Worm (Caenorhabditis elegans): ENCODE results near the gene srg-10.

The srg-10 gene

DNA sequence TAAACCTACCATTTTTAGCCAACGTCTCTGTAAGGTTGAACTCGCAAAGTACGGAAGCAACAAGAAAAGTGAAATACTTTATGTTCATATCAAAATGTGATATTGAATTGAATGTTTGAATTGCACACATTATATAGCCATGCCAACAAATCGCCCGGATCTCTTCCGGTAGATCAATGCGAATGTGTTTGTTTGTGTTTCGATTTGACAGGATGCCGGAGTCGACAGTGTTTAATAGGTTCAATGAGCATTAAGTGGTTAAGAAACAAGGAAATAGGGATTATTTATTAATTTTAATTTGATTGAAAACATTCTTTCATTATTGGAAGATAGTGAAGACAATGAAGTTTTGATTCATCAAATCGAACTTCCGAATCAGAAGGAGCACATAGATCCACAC, 31.3 kb upstream of the srg-10 start, which contains the start of gene pqn-29:
Gene pqn-29, minus strand, starts transcription at position 101 of the 400 bp plus-strand sequence.
- TF ChIP-seq snpc-4 (tag; optimal IDR thresholded peaks at IDR 0.05): no peak
- no peak for TF ChIP-seq mab-9 (GFP tag; IDR thresholded peaks at IDR 0.05)
- TF ChIP-seq hlh-17 (GFP tag; optimal IDR thresholded peaks at IDR 0.05; ENCODE audit: borderline replicate concordance): no peak
- no peak for TF ChIP-seq nhr-85 (tag)

DNA sequence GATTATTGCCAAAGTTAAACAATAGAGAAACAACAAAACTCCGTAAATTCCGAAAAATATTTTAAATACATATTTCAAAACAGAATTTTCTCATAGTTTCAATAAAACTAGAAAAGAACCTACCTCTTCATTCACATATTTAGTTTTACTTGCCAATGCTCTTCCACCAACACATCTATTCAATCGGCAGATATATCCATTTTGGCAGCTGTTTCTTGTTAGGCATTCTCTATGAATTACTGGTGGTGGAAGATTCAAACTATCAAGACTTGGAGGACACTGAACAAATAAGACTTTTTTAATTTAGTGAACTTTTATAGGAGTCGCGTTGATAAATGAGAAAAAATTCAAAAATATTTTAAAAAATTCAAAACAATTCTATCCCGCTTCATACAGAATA, 30.2 kb upstream of the srg-10 start:
- TF ChIP-seq alr-1 (tag; optimal IDR thresholded peaks at IDR 0.05; ENCODE audit: borderline replicate concordance) (no peak), aly-2 (tag; optimal IDR thresholded peaks at IDR 0.05) (no peak), zag-1 (tag; optimal IDR thresholded peaks at IDR 0.05) (no peak), nhr-71 (tag; optimal IDR thresholded peaks at IDR 0.05) (no peak), nhr-237 (tag; optimal IDR thresholded peaks at IDR 0.05) (no peak), lsy-2 (tag; optimal IDR thresholded peaks at IDR 0.05) (no peak), F16B12.6 (tag; optimal IDR thresholded peaks at IDR 0.05) (no peak), dsc-1 (tag; optimal IDR thresholded peaks at IDR 0.05) (peak; percentile 94), fkh-4 (tag; optimal IDR thresholded peaks at IDR 0.05; ENCODE audit: borderline replicate concordance) (peak; percentile 71), xbp-1 (tag; optimal IDR thresholded peaks at IDR 0.05) (no peak)

DNA sequence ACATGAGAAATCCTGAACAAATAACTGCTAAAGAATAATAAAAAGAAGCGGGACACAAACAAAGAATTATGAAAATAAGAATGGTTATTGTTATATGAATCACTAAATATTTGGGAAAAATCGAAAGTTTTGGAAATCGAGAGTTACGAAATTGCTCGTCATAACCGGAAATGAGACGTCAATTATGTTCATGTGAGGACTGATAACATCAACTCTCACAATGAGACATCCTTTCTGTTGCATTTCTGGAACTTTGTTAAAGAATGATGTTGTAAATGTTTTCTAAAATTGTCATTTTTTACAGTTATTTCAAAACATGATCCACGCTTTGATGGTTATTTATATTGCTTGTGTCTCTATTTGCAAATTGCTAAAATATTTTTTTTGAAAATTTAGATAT, 29.7 kb upstream of the srg-10 start, which contains the start of gene T23F11.6:
Gene T23F11.6, minus strand, starts transcription at position 45 of the 400 bp plus-strand sequence.
- no peak for TF ChIP-seq C16A3.4 (tag; optimal IDR thresholded peaks at IDR 0.05)
- TF ChIP-seq lir-3 (tag; optimal IDR thresholded peaks at IDR 0.05; ENCODE audit: poor library complexity): no peak
- no peak for TF ChIP-seq elt-3 (tag; optimal IDR thresholded peaks at IDR 0.05)
- TF ChIP-seq swsn-7 (tag; optimal IDR thresholded peaks at IDR 0.05): no peak
- TF ChIP-seq Y116A8C.19 (tag; optimal IDR thresholded peaks at IDR 0.05; ENCODE audit: borderline replicate concordance): no peak
- no peak for TF ChIP-seq hlh-17 (GFP tag; optimal IDR thresholded peaks at IDR 0.05; ENCODE audit: borderline replicate concordance)
- TF ChIP-seq sup-37 (GFP tag; optimal IDR thresholded peaks at IDR 0.05): no peak
- TF ChIP-seq lin-35 (GFP tag; optimal IDR thresholded peaks at IDR 0.05): no peak
- no peak for TF ChIP-seq ztf-11 (tag; optimal IDR thresholded peaks at IDR 0.05)
- TF ChIP-seq rnt-1 (tag; optimal IDR thresholded peaks at IDR 0.05): no peak
- no peak for TF ChIP-seq lin-39 (tag; optimal IDR thresholded peaks at IDR 0.05)
- TF ChIP-seq lin-14 (GFP tag; optimal IDR thresholded peaks at IDR 0.05): no peak
- TF ChIP-seq lin-15B (tag; optimal IDR thresholded peaks at IDR 0.05): no peak
- no peak for TF ChIP-seq blmp-1 (tag; optimal IDR thresholded peaks at IDR 0.05)
- no peak for TF ChIP-seq unc-98 (GFP tag; IDR thresholded peaks at IDR 0.05)
- TF ChIP-seq ceh-90 (tag; optimal IDR thresholded peaks at IDR 0.05): no peak
- no peak for TF ChIP-seq grh-1 (GFP tag; IDR thresholded peaks at IDR 0.05)

DNA sequence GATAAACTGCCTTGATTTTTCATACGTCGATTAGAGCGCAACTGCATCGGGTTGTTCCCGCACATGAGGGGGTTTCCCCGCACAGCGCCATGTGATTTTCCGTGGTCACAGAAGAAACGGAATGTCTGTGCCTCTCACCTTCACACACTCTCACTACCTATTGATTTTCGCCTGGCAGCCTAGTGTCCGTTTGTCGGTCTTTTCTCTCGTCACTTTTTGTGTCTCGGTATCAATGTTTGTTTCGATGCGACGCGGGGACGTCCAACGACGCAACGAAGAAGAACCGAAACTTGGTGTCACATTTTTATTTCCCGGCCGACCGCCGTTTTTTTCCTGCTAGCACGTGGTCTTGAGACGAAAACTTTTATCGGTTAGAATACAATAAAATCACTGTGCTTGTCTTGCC, 28.2 kb upstream of the srg-10 start:
- peak; percentile 90 for TF ChIP-seq elt-2 (tag; optimal IDR thresholded peaks at IDR 0.05)
- peak; percentile 65 for TF ChIP-seq nhr-11 (tag; optimal IDR thresholded peaks at IDR 0.05)
- peak; percentile 95 for TF ChIP-seq nhr-77 (tag; optimal IDR thresholded peaks at IDR 0.05)
- TF ChIP-seq nhr-12 (tag; optimal IDR thresholded peaks at IDR 0.05): no peak
- TF ChIP-seq nhr-84 (tag; optimal IDR thresholded peaks at IDR 0.05): no peak
- TF ChIP-seq zag-1 (tag; optimal IDR thresholded peaks at IDR 0.05): no peak
- TF ChIP-seq nhr-47 (tag; optimal IDR thresholded peaks at IDR 0.05): peak; percentile 94
- peak; percentile 60 for TF ChIP-seq lin-15B (tag; optimal IDR thresholded peaks at IDR 0.05)
- TF ChIP-seq nhr-76 (tag; optimal IDR thresholded peaks at IDR 0.05): peak; percentile 55
- peak; percentile 92 for TF ChIP-seq jun-1 (tag; optimal IDR thresholded peaks at IDR 0.05)
- TF ChIP-seq alr-1 (tag; optimal IDR thresholded peaks at IDR 0.05; ENCODE audit: borderline replicate concordance): no peak
- TF ChIP-seq nhr-90 (tag; optimal IDR thresholded peaks at IDR 0.05; ENCODE audit: poor library complexity): peak; percentile 93
- peak; percentile 89 for TF ChIP-seq unc-86 (tag; optimal IDR thresholded peaks at IDR 0.05)
- peak; percentile 84 for TF ChIP-seq blmp-1 (tag; optimal IDR thresholded peaks at IDR 0.05)
- peak; percentile 91 for TF ChIP-seq hpl-2 (GFP tag; optimal IDR thresholded peaks at IDR 0.05)
- TF ChIP-seq rnt-1 (tag; optimal IDR thresholded peaks at IDR 0.05): peak; percentile 90
- TF ChIP-seq ceh-90 (tag; optimal IDR thresholded peaks at IDR 0.05): no peak
- no peak for TF ChIP-seq tlp-1 (tag; optimal IDR thresholded peaks at IDR 0.05)
- no peak for TF ChIP-seq C34B4.2 (tag; optimal IDR thresholded peaks at IDR 0.05)
- peak; percentile 73 for TF ChIP-seq mab-9 (GFP tag; IDR thresholded peaks at IDR 0.05)
- peak; percentile 90 for TF ChIP-seq unc-130 (tag; optimal IDR thresholded peaks at IDR 0.05)
- no peak for TF ChIP-seq hlh-17 (GFP tag; optimal IDR thresholded peaks at IDR 0.05; ENCODE audit: borderline replicate concordance)
- peak; percentile 81 for TF ChIP-seq skn-1 (tag; optimal IDR thresholded peaks at IDR 0.05)
- no peak for TF ChIP-seq Y116A8C.19 (tag; optimal IDR thresholded peaks at IDR 0.05; ENCODE audit: borderline replicate concordance)
- peak; percentile 83 to 91 for TF ChIP-seq lin-35 (GFP tag; optimal IDR thresholded peaks at IDR 0.05)
- peak; percentile 81; the same call in 1 of the 2 replicates for TF ChIP-seq ceh-88 (GFP tag; IDR thresholded peaks at IDR 0.05)
- peak; percentile 92 for TF ChIP-seq C16A3.4 (tag; optimal IDR thresholded peaks at IDR 0.05)

All from whole organism, L1 larva.